Worm (Caenorhabditis elegans) whole organism, late embryonic: ENCODE data around the gene Y102A5C.40.

Source experiments
- C08G9.2 ChIP-seq: sonication (generic microtip); optimal IDR thresholded peaks from 2 replicates; lab custom pipeline; 2016; ENCODE audit warnings: mild to moderate bottlenecking, missing genetic modification characterization, moderate library complexity, missing compliant biosample characterization
- C38D4.7 ChIP-seq: fragments of 200-800 bp; sonication (Bioruptor generic); optimal IDR thresholded peaks from 2 replicates; lab custom pipeline; 2018; ENCODE audit warnings: mild to moderate bottlenecking, missing genetic modification characterization, moderate library complexity, missing compliant biosample characterization
- K02D7.2 ChIP-seq: sonication (generic microtip); optimal IDR thresholded peaks from 2 replicates; lab custom pipeline; 2017; ENCODE audit warnings: mild to moderate bottlenecking, missing genetic modification characterization, missing compliant biosample characterization
- K09A11.1 ChIP-seq: sonication (generic microtip); optimal IDR thresholded peaks from 2 replicates; lab custom pipeline; 2017; ENCODE audit warnings: antibody characterized with exemption, mild to moderate bottlenecking, missing genetic modification characterization, missing compliant biosample characterization; ENCODE audit not compliant: insufficient read depth
- ahr-1 ChIP-seq: sonication (generic microtip); optimal IDR thresholded peaks from 2 replicates; lab custom pipeline; 2016; ENCODE audit warnings: missing genetic modification characterization, missing compliant biosample characterization
- ceh-14 ChIP-seq: sonication (generic microtip); optimal IDR thresholded peaks from 2 replicates; lab custom pipeline; 2016; ENCODE audit warnings: missing genotype, missing genetic modification characterization, missing compliant biosample characterization
- ceh-34 ChIP-seq: sonication (generic microtip); optimal IDR thresholded peaks from 2 replicates; lab custom pipeline; 2016; ENCODE audit warnings: mild to moderate bottlenecking, missing genetic modification characterization, missing compliant biosample characterization
- ceh-48 ChIP-seq: sonication (generic microtip); optimal IDR thresholded peaks from 2 replicates; lab custom pipeline; 2016; ENCODE audit warnings: missing genetic modification characterization, inconsistent platforms, missing compliant biosample characterization
- che-1 ChIP-seq: sonication (generic microtip); optimal IDR thresholded peaks from 2 replicates; lab custom pipeline; 2016; ENCODE audit warnings: mild to moderate bottlenecking, missing genetic modification characterization, missing compliant biosample characterization
- dve-1 ChIP-seq: sonication (generic microtip); optimal IDR thresholded peaks from 2 replicates; lab custom pipeline; 2017; ENCODE audit warnings: antibody characterized with exemption, mild to moderate bottlenecking, missing genetic modification characterization, missing compliant biosample characterization
- elt-4 ChIP-seq: sonication (generic microtip); optimal IDR thresholded peaks from 2 replicates; lab custom pipeline; 2016; ENCODE audit warnings: missing genetic modification characterization, missing compliant biosample characterization
- ets-4 ChIP-seq: sonication (generic microtip); optimal IDR thresholded peaks from 2 replicates; lab custom pipeline; 2016; ENCODE audit warnings: missing genetic modification characterization, missing compliant biosample characterization
- fax-1 ChIP-seq: sonication (generic microtip); optimal IDR thresholded peaks from 2 replicates; lab custom pipeline; 2016; ENCODE audit warnings: missing genotype, missing genetic modification characterization, missing compliant biosample characterization
- fkh-6 ChIP-seq: sonication (generic microtip); optimal IDR thresholded peaks from 2 replicates; lab custom pipeline; 2016; ENCODE audit warnings: missing genetic modification characterization, missing compliant biosample characterization
- gmeb-2 ChIP-seq: sonication (generic microtip); optimal IDR thresholded peaks from 2 replicates; lab custom pipeline; 2016; ENCODE audit warnings: missing genetic modification characterization, inconsistent platforms, missing compliant biosample characterization
- hlh-13 ChIP-seq: fragments of 200-800 bp; sonication (Bioruptor generic); optimal IDR thresholded peaks from 2 replicates; lab custom pipeline; 2018; ENCODE audit warnings: mild to moderate bottlenecking, missing genetic modification characterization, missing compliant biosample characterization
- hlh-30 ChIP-seq: sonication (generic microtip); optimal IDR thresholded peaks from 2 replicates; lab custom pipeline; 2017; ENCODE audit warnings: antibody characterized with exemption, missing genetic modification characterization, missing compliant biosample characterization; ENCODE audit not compliant: insufficient read depth
- hlh-8 ChIP-seq: sonication (generic microtip); optimal IDR thresholded peaks from 2 replicates; lab custom pipeline; 2016; ENCODE audit warnings: missing genotype, missing genetic modification characterization, missing compliant biosample characterization
- lin-11 ChIP-seq: fragments of 200-800 bp; sonication (Bioruptor generic); optimal IDR thresholded peaks from 2 replicates; lab custom pipeline; 2018; ENCODE audit warnings: mild to moderate bottlenecking, missing genetic modification characterization, missing compliant biosample characterization
- madf-2 ChIP-seq: sonication (generic microtip); optimal IDR thresholded peaks from 2 replicates; lab custom pipeline; 2017; ENCODE audit warnings: missing genetic modification characterization, missing compliant biosample characterization
- mec-3 ChIP-seq: sonication (generic microtip); optimal IDR thresholded peaks from 2 replicates; lab custom pipeline; 2016; ENCODE audit warnings: borderline replicate concordance, missing genetic modification characterization, missing compliant biosample characterization
- nfya-1 ChIP-seq: sonication (generic microtip); optimal IDR thresholded peaks from 2 replicates; lab custom pipeline; 2017; ENCODE audit warnings: missing genetic modification characterization, mild to moderate bottlenecking, missing compliant biosample characterization, antibody characterized with exemption, moderate library complexity
- nhr-232 ChIP-seq: sonication (generic microtip); optimal IDR thresholded peaks from 2 replicates; lab custom pipeline; 2016; ENCODE audit warnings: missing genetic modification characterization, missing compliant biosample characterization
- odd-2 ChIP-seq: sonication (generic microtip); optimal IDR thresholded peaks from 2 replicates; lab custom pipeline; 2017; ENCODE audit warnings: antibody characterized with exemption, mild to moderate bottlenecking, missing genetic modification characterization, missing compliant biosample characterization
- pat-9 ChIP-seq: fragments of 200-800 bp; sonication (Bioruptor generic); optimal IDR thresholded peaks from 2 replicates; lab custom pipeline; 2018; ENCODE audit warnings: mild to moderate bottlenecking, missing genetic modification characterization, moderate library complexity, missing compliant biosample characterization
- pha-2 ChIP-seq: sonication (generic microtip); optimal IDR thresholded peaks from 2 replicates; lab custom pipeline; 2017; ENCODE audit warnings: mild to moderate bottlenecking, missing genetic modification characterization, missing compliant biosample characterization
- pha-4 ChIP-seq: fragments of 150-350 bp; optimal IDR thresholded peaks from 2 replicates; lab custom pipeline; 2018; ENCODE audit warnings: missing biosample characterization, missing genetic modification reagents, missing genetic modification characterization
- pqm-1 ChIP-seq: sonication (generic microtip); optimal IDR thresholded peaks from 2 replicates; lab custom pipeline; 2016; ENCODE audit warnings: missing genetic modification characterization, missing compliant biosample characterization
- pros-1 ChIP-seq: fragments of 150-350 bp; optimal IDR thresholded peaks from 2 replicates; lab custom pipeline; 2014; ENCODE audit warnings: missing biosample characterization, missing genetic modification reagents, missing genetic modification characterization
- rnt-1 ChIP-seq: sonication (generic microtip); optimal IDR thresholded peaks from 2 replicates; lab custom pipeline; 2016; ENCODE audit warnings: missing genetic modification characterization, missing compliant biosample characterization
- sdc-2 ChIP-seq: sonication (generic microtip); optimal IDR thresholded peaks from 2 replicates; lab custom pipeline; 2016; ENCODE audit warnings: missing genotype, missing genetic modification characterization, missing compliant biosample characterization
- sox-2 ChIP-seq: fragments of 200-800 bp; sonication (Bioruptor generic); IDR thresholded peaks from 2 replicates; pipeline ENCODE4 v1.3.6; 2022; ENCODE audit warnings: missing genetic modification reagents, missing genetic modification characterization, missing compliant biosample characterization
- syd-9 ChIP-seq: sonication (generic microtip); optimal IDR thresholded peaks from 2 replicates; lab custom pipeline; 2016; ENCODE audit warnings: mild to moderate bottlenecking, missing genetic modification characterization, moderate library complexity, missing compliant biosample characterization
- tbx-2 ChIP-seq: sonication (generic microtip); optimal IDR thresholded peaks from 2 replicates; lab custom pipeline; 2016; ENCODE audit warnings: missing genetic modification characterization, missing compliant biosample characterization
- tbx-7 ChIP-seq: sonication (generic microtip); optimal IDR thresholded peaks from 2 replicates; lab custom pipeline; 2016; ENCODE audit warnings: missing genotype, missing genetic modification characterization, missing compliant biosample characterization
- ttx-3 ChIP-seq: sonication (generic microtip); optimal IDR thresholded peaks from 2 replicates; lab custom pipeline; 2016; ENCODE audit warnings: missing genetic modification reagents, missing genetic modification characterization, missing compliant biosample characterization
- unc-42 ChIP-seq: sonication (generic microtip); optimal IDR thresholded peaks from 2 replicates; lab custom pipeline; 2016; ENCODE audit warnings: missing genotype, missing genetic modification characterization, missing compliant biosample characterization
- unc-55 ChIP-seq: sonication (generic microtip); optimal IDR thresholded peaks from 2 replicates; lab custom pipeline; 2017; ENCODE audit warnings: missing biosample characterization, missing genetic modification reagents, missing genetic modification characterization
- zip-5 ChIP-seq: sonication (generic microtip); optimal IDR thresholded peaks from 2 replicates; lab custom pipeline; 2016; ENCODE audit warnings: missing genetic modification characterization, missing compliant biosample characterization
- ztf-16 ChIP-seq: sonication (generic microtip); optimal IDR thresholded peaks from 2 replicates; lab custom pipeline; 2017; ENCODE audit warnings: missing genetic modification characterization, missing compliant biosample characterization

The Y102A5C.40 gene

DNA sequence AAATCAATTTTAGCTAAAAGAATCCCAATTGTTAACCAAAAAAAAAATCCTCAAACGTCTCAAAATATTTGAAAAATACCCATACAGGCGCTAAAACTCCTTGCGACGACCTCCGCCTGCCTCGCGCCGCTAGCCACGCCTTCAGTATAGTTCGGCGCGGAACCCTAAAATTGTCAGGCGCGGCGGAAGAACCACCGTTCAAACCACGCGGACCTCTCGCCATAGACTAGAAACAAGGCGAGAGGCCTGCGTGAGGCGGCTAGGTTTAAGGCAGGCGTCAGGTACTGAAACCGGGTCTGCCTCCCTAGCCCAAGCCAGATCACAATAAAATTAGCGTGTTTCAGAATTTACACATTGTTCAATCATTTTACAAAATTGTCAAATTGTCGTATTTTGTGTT is 5.4 kb upstream of the Y102A5C.40 start:
- no peak for TF ChIP-seq ceh-34
- no peak for TF ChIP-seq mec-3 (tag; lab: Kevin White, UChicago)
- no peak for TF ChIP-seq tbx-2 (tag; lab: Kevin White, UChicago)
- no peak for TF ChIP-seq K09A11.1 (tag; lab: Kevin White, UChicago)
- no peak for TF ChIP-seq pha-4 (tag; lab: Kevin White, UChicago)
- TF ChIP-seq pha-2 (tag; lab: Kevin White, UChicago), result no peak
- no peak for TF ChIP-seq unc-42 (tag; lab: Kevin White, UChicago)
- TF ChIP-seq ztf-16 (tag; lab: Kevin White, UChicago), result no peak
- TF ChIP-seq unc-55 (GFP tag; lab: Kevin White, UChicago), result no peak
- no peak for TF ChIP-seq C08G9.2 (tag; lab: Kevin White, UChicago)
- TF ChIP-seq hlh-8 (tag; lab: Kevin White, UChicago), result no peak
- no peak for TF ChIP-seq ceh-14 (tag; lab: Kevin White, UChicago)
- TF ChIP-seq pat-9, result no peak
- no peak for TF ChIP-seq lin-11 (tag; lab: Kevin White, UChicago)
- no peak for TF ChIP-seq che-1 (tag; lab: Kevin White, UChicago)
- TF ChIP-seq fax-1, result no peak
- no peak for TF ChIP-seq nhr-232 (tag; lab: Kevin White, UChicago)

DNA sequence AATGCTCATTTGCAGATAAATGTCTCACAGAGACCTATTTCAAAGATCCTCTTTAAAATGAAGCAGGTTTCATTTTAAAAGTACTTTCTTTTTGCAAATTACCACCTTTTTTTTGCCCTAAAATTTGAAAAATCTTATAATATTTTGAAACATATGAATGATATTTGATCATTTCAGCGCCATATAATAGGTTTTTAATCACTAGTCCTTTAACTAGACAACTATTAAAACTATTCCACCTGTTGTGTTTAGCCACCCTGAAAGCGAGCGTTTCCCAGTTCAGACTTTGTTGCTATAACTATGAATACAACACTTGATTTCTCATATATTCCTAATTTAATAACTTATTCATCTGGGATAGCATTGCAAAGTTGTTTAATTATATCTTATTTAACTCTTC is 4.8 kb upstream of the Y102A5C.40 start, which contains the start of gene srz-95:
Gene srz-95 (plus strand): TSS at position 301 of the 400 bp plus-strand sequence.
- no peak for TF ChIP-seq sox-2 (GFP tag; lab: Robert Waterston, UW)
- no peak for TF ChIP-seq elt-4 (tag; lab: Kevin White, UChicago)
- TF ChIP-seq syd-9 (tag; lab: Kevin White, UChicago), result no peak
- no peak for TF ChIP-seq C38D4.7
- no peak for TF ChIP-seq ahr-1 (tag; lab: Kevin White, UChicago)
- no peak for TF ChIP-seq zip-5 (tag; lab: Kevin White, UChicago)
- TF ChIP-seq pqm-1 (tag; lab: Kevin White, UChicago), result no peak
- no peak for TF ChIP-seq odd-2 (tag; lab: Kevin White, UChicago)
- TF ChIP-seq hlh-8 (tag; lab: Kevin White, UChicago), result no peak
- no peak for TF ChIP-seq dve-1 (tag; lab: Kevin White, UChicago)
- TF ChIP-seq ceh-34, result no peak
- TF ChIP-seq hlh-13, result no peak
- TF ChIP-seq rnt-1 (tag; lab: Kevin White, UChicago), result no peak
- TF ChIP-seq K09A11.1 (tag; lab: Kevin White, UChicago), result no peak

DNA sequence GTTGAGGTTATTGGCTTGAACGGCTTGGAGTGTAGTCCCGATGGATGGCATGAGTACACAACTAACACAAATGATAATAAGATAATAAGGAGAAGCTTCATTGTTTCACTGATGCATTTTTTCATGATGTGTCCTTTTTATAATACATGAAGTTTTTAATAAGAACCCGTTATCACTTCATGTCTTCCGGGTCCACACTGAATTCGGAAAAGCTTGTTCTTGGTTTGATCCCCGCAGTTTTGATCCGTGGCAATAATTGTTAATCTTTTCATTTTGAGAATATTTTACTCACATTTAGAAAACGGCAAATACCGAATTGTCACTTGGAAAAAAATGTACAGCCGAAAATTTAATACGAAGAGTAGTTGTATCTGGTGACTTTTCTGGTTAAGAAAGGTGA is 1.7 kb upstream of the Y102A5C.40 start, which contains the start of gene Y102A5C.27:
Gene Y102A5C.27 (minus strand): TSS at position 101 of the 400 bp plus-strand sequence.
- TF ChIP-seq ets-4 (tag; lab: Kevin White, UChicago) (no peak), pha-4 (tag; lab: Kevin White, UChicago) (no peak), madf-2 (tag; lab: Kevin White, UChicago) (no peak), ttx-3 (tag; lab: Kevin White, UChicago) (no peak), tbx-7 (tag; lab: Kevin White, UChicago) (no peak)
- TF ChIP-seq, all 69 proteins: peak for 0

DNA sequence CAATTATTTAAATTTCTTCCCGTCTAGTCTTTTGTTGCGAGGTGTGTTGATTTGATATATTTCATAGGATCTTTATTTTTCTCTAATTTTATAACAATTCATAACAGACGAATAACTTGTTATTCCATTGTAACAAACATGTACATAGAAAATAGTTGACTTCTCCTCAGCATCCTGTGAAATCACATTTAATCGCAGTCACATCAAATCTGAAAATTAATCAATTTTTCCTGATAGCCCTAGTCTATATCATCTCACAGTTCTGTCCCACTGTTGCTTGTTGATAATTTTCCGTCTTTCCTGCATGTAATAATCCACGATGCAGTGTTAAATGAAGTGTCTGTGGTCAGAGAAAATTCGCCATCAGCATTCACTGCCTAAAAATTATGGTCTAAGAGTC is 848 bp upstream of the Y102A5C.40 start:
- TF ChIP-seq fkh-6 (tag; lab: Kevin White, UChicago), result no peak
- TF ChIP-seq mec-3 (tag; lab: Kevin White, UChicago), result no peak
- no peak for TF ChIP-seq pros-1
- no peak for TF ChIP-seq unc-42 (tag; lab: Kevin White, UChicago)
- TF ChIP-seq K02D7.2 (tag; lab: Kevin White, UChicago), result no peak
- TF ChIP-seq zip-5 (tag; lab: Kevin White, UChicago), result no peak
- no peak for TF ChIP-seq gmeb-2 (tag; lab: Kevin White, UChicago)
- no peak for TF ChIP-seq hlh-13
- no peak for TF ChIP-seq sdc-2 (tag; lab: Kevin White, UChicago)
- TF ChIP-seq fax-1, result no peak
- TF ChIP-seq ahr-1 (tag; lab: Kevin White, UChicago), result no peak
- no peak for TF ChIP-seq hlh-30 (tag; lab: Kevin White, UChicago)
- no peak for TF ChIP-seq pqm-1 (tag; lab: Kevin White, UChicago)
- TF ChIP-seq ceh-48, result no peak
- no peak for TF ChIP-seq nfya-1 (tag; lab: Kevin White, UChicago)
- TF ChIP-seq pha-2 (tag; lab: Kevin White, UChicago), result no peak
